Worm (Caenorhabditis elegans) whole organism, L4 larva: Measurements from ENCODE around the gene F26F2.3.

ENCODE experiments used
- D1046.2 ChIP-seq: fragments of 200-800 bp; sonication (Bioruptor generic); IDR thresholded peaks from 2 replicates; pipeline ENCODE4 v1.3.6; 2022; ENCODE audit warnings: missing genetic modification characterization, missing compliant biosample characterization
- F26F4.8 ChIP-seq: fragments of 200-800 bp; sonication (Bioruptor generic); conservative IDR thresholded peaks from 2 replicates; pipeline ENCODE4 v1.3.6; 2022; ENCODE audit warnings: missing genetic modification characterization, missing compliant biosample characterization
- F49E8.2 ChIP-seq: sonication (generic microtip); optimal IDR thresholded peaks from 2 replicates; lab custom pipeline; 2016; ENCODE audit warnings: missing compliant biosample characterization, mild to moderate bottlenecking, missing genetic modification characterization, borderline replicate concordance
- Y105C5A.15 ChIP-seq: fragments of 200-800 bp; sonication (Bioruptor generic); IDR thresholded peaks from 2 replicates; pipeline ENCODE4 v1.3.6; 2022; ENCODE audit warnings: missing genetic modification characterization, missing compliant biosample characterization
- Y5F2A.4 ChIP-seq: fragments of 200-800 bp; sonication (Bioruptor generic); optimal IDR thresholded peaks from 2 replicates; lab custom pipeline; 2018; ENCODE audit warnings: mild to moderate bottlenecking, missing genetic modification characterization, missing compliant biosample characterization
- ZK546.5 ChIP-seq, 2 experiments: sonication (generic microtip); optimal IDR thresholded peaks; 2 replicates each; lab custom pipeline; 2017; ENCODE audit warnings: missing biosample characterization in 2 of 2, missing genetic modification characterization in 2 of 2
- aly-2 ChIP-seq: sonication (generic microtip); optimal IDR thresholded peaks from 2 replicates; lab custom pipeline; 2018; ENCODE audit warnings: missing biosample characterization, missing genetic modification characterization
- arid-1 ChIP-seq: fragments of 200-800 bp; sonication (Bioruptor generic); conservative IDR thresholded peaks from 2 replicates; pipeline ENCODE4 v1.3.6; 2022; ENCODE audit warnings: missing genetic modification reagents, missing genetic modification characterization, missing compliant biosample characterization
- ceh-20 ChIP-seq: fragments of 200-800 bp; sonication (Bioruptor generic); IDR thresholded peaks from 2 replicates; pipeline ENCODE4 v1.3.6; 2022; ENCODE audit warnings: missing genetic modification reagents, missing genetic modification characterization, missing compliant biosample characterization
- ceh-28 ChIP-seq: fragments of 150-350 bp; optimal IDR thresholded peaks from 2 replicates; lab custom pipeline; 2014; ENCODE audit warnings: missing biosample characterization, missing genetic modification reagents, missing genetic modification characterization
- ceh-82 ChIP-seq: sonication (generic microtip); optimal IDR thresholded peaks from 2 replicates; lab custom pipeline; 2017; ENCODE audit warnings: missing biosample characterization, missing genetic modification characterization
- ces-1 ChIP-seq: fragments of 150-350 bp; sonication (generic microtip); optimal IDR thresholded peaks from 4 replicates; lab custom pipeline; 2014; ENCODE audit warnings: missing biosample characterization, missing genetic modification reagents, missing genetic modification characterization
- ctbp-1 ChIP-seq: fragments of 200-800 bp; sonication (Bioruptor generic); IDR thresholded peaks from 2 replicates; pipeline ENCODE4 v1.3.6; 2022; ENCODE audit warnings: missing genetic modification reagents, missing genetic modification characterization, missing compliant biosample characterization
- daf-12 ChIP-seq: fragments of 150-350 bp; optimal IDR thresholded peaks from 2 replicates; lab custom pipeline; 2014; ENCODE audit warnings: missing biosample characterization, missing genetic modification reagents, missing genetic modification characterization
- daf-8 ChIP-seq: fragments of 200-800 bp; sonication (Bioruptor generic); IDR thresholded peaks from 2 replicates; pipeline ENCODE4 v1.3.6; 2022; ENCODE audit warnings: missing genetic modification characterization, missing compliant biosample characterization
- dmd-6 ChIP-seq: fragments of 200-800 bp; sonication (Bioruptor generic); IDR thresholded peaks from 2 replicates; pipeline ENCODE4 v1.3.6; 2022; ENCODE audit warnings: missing genetic modification reagents, missing genetic modification characterization, missing compliant biosample characterization
- dmd-8 ChIP-seq: fragments of 200-800 bp; sonication (Bioruptor generic); IDR thresholded peaks from 2 replicates; pipeline ENCODE4 v1.3.6; 2022; ENCODE audit warnings: missing genetic modification characterization, missing compliant biosample characterization
- dpl-1 ChIP-seq: fragments of 150-350 bp; optimal IDR thresholded peaks from 2 replicates; lab custom pipeline; 2014; ENCODE audit warnings: missing biosample characterization, missing genetic modification reagents, missing genetic modification characterization
- gei-8 ChIP-seq: fragments of 200-800 bp; sonication (Bioruptor generic); optimal IDR thresholded peaks from 2 replicates; lab custom pipeline; 2018; ENCODE audit warnings: mild to moderate bottlenecking, missing genetic modification characterization, missing compliant biosample characterization
- hlh-11 ChIP-seq: fragments of 200-800 bp; sonication (Bioruptor generic); optimal IDR thresholded peaks from 2 replicates; lab custom pipeline; 2018; ENCODE audit warnings: mild to moderate bottlenecking, missing genetic modification characterization, missing compliant biosample characterization
- lin-1 ChIP-seq: fragments of 200-800 bp; sonication (Bioruptor generic); IDR thresholded peaks from 2 replicates; pipeline ENCODE4 v1.3.6; 2022; ENCODE audit warnings: missing genetic modification reagents, missing genetic modification characterization, missing compliant biosample characterization
- lin-29 ChIP-seq: fragments of 200-800 bp; sonication (Bioruptor generic); IDR thresholded peaks from 2 replicates; pipeline ENCODE4 v1.3.6; 2022; ENCODE audit warnings: missing genetic modification reagents, missing genetic modification characterization, missing compliant biosample characterization
- lsy-2 ChIP-seq, 2 experiments: fragments of 150-350 bp in 1 of 2; sonication (generic microtip) in 1 of 2; optimal IDR thresholded peaks; 2 replicates each; lab custom pipeline; 2014 to 2017; ENCODE audit warnings: missing biosample characterization in 2 of 2, missing genetic modification characterization in 2 of 2
- mxl-2 ChIP-seq: fragments of 200-800 bp; sonication (Bioruptor generic); conservative IDR thresholded peaks from 2 replicates; pipeline ENCODE4 v1.3.6; 2022; ENCODE audit warnings: missing genetic modification reagents, missing genetic modification characterization, missing compliant biosample characterization
- mxl-3 ChIP-seq: fragments of 200-800 bp; sonication (Bioruptor generic); optimal IDR thresholded peaks from 2 replicates; lab custom pipeline; 2018; ENCODE audit warnings: mild to moderate bottlenecking, missing genetic modification characterization, missing compliant biosample characterization
- nhr-10 ChIP-seq: fragments of 150-350 bp; optimal IDR thresholded peaks from 2 replicates; lab custom pipeline; 2014; ENCODE audit warnings: missing biosample characterization, missing genetic modification characterization
- nhr-28 ChIP-seq: fragments of 150-350 bp; optimal IDR thresholded peaks from 2 replicates; lab custom pipeline; 2014; ENCODE audit warnings: missing biosample characterization, missing genetic modification characterization
- nhr-41 ChIP-seq: fragments of 200-800 bp; sonication (Bioruptor generic); IDR thresholded peaks from 2 replicates; pipeline ENCODE4 v1.3.6; 2022; ENCODE audit warnings: missing genetic modification reagents, missing genetic modification characterization, missing compliant biosample characterization
- pqm-1 ChIP-seq: sonication (generic microtip); optimal IDR thresholded peaks from 2 replicates; lab custom pipeline; 2017; ENCODE audit warnings: missing biosample characterization, missing genetic modification characterization
- saeg-2 ChIP-seq: fragments of 200-800 bp; sonication (Bioruptor generic); IDR thresholded peaks from 2 replicates; pipeline ENCODE4 v1.3.6; 2022; ENCODE audit warnings: missing genetic modification reagents, missing genetic modification characterization, missing compliant biosample characterization
- skn-1 ChIP-seq: fragments of 150-350 bp; optimal IDR thresholded peaks from 2 replicates; lab custom pipeline; 2014; ENCODE audit warnings: missing biosample characterization, missing genetic modification characterization
- snpc-4 ChIP-seq: fragments of 150-350 bp; optimal IDR thresholded peaks from 2 replicates; lab custom pipeline; 2014; ENCODE audit warnings: missing biosample characterization, missing genetic modification characterization
- tag-97 ChIP-seq: fragments of 200-800 bp; sonication (Bioruptor generic); IDR thresholded peaks from 2 replicates; pipeline ENCODE4 v1.3.6; 2022; ENCODE audit warnings: missing genetic modification characterization, missing compliant biosample characterization
- unc-130 ChIP-seq: sonication (generic microtip); optimal IDR thresholded peaks from 2 replicates; lab custom pipeline; 2016; ENCODE audit warnings: missing genetic modification reagents, missing genetic modification characterization, missing compliant biosample characterization
- unc-62 ChIP-seq, 3 experiments: fragments of 150-350 bp in 1 of 3; sonication (generic microtip); optimal IDR thresholded peaks in 2 of 3; peaks in 1 of 3; 1 replicate in 1 of 3; 2 replicates in 2 of 3; lab custom pipeline; 2014 to 2017; ENCODE audit warnings: missing biosample characterization in 3 of 3, missing genetic modification characterization in 3 of 3, missing genetic modification reagents in 3 of 3, missing genotype in 1 of 3
- zfp-2 ChIP-seq: sonication (generic microtip); optimal IDR thresholded peaks from 2 replicates; lab custom pipeline; 2016; ENCODE audit warnings: mild to moderate bottlenecking, missing genetic modification characterization, missing compliant biosample characterization
- zfp-3 ChIP-seq: fragments of 200-800 bp; sonication (Bioruptor generic); conservative IDR thresholded peaks from 2 replicates; pipeline ENCODE4 v1.3.6; 2022; ENCODE audit warnings: missing genetic modification reagents, missing genetic modification characterization, missing compliant biosample characterization
- zip-2 ChIP-seq: fragments of 150-350 bp; optimal IDR thresholded peaks from 2 replicates; lab custom pipeline; 2014; ENCODE audit warnings: missing biosample characterization, missing genetic modification characterization

The F26F2.3 gene

DNA sequence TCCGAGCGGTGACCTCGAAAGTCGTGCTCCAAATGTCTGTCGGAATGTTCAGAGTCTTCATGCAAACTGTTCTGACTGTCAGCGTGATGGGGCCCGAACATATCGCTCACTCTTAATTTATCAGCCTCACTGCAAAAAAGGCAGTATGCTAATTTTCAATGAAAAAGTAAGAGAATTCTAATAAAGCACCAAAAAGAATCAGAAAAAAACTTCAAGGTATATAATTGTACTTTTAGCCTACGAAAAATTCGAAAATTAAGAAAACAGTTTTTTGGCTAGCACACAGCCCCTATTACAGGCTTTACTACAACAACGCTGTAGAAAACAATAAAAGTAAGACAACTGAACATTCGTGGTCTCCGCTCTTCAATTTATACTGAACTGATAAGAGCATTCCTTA, 4.6 kb downstream of the F26F2.3 start, which contains the start of gene F26F2.1:
TSS of gene F26F2.1 (minus strand) at position 101 of the 400 bp plus-strand sequence.
- TF ChIP-seq D1046.2 (GFP tag; lab: Robert Waterston, UW), result no peak
- no peak for TF ChIP-seq aly-2 (tag; lab: Kevin White, UChicago)
- no peak for TF ChIP-seq nhr-28
- TF ChIP-seq zfp-2 (tag; lab: Kevin White, UChicago), result no peak
- no peak for TF ChIP-seq snpc-4 (tag; lab: Kevin White, UChicago)
- TF ChIP-seq ceh-20 (GFP tag; lab: Robert Waterston, UW), result no peak
- no peak for TF ChIP-seq gei-8
- TF ChIP-seq ZK546.5 (tag; optimal IDR thresholded peaks at IDR 0.05; lab: Kevin White, UChicago), result no peak
- TF ChIP-seq arid-1, result no peak
- TF ChIP-seq daf-12 (tag; lab: Kevin White, UChicago), result no peak

DNA sequence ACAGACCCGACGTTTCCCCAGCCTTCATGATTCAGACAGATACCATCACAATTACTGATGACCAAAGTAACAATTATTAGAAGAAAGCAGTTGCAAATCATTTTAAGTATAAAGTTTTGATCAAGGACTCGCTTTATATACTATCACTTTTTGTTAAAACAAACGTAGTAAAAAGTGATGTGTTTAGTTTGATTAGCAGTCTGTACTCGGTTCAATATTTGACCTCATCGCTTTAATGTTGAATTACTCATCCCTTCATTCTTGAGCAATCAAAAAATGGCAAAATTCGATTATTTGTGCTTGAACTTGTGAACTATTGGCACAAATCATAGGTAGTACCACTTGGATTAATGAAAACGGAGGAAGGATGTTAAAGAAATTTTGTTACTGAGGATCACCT, 8.1 kb downstream of the F26F2.3 start, which contains the start of gene abf-4:
TSS of gene abf-4 (minus strand) at position 101 of the 400 bp plus-strand sequence.
- TF ChIP-seq Y5F2A.4 (GFP tag; lab: Kevin White, UChicago) (no peak), nhr-10 (tag; lab: Kevin White, UChicago) (no peak), daf-8 (GFP tag; lab: Robert Waterston, UW) (no peak), zip-2 (tag; lab: Kevin White, UChicago) (no peak), hlh-11 (tag; lab: Kevin White, UChicago) (no peak), dpl-1 (GFP tag; lab: Kevin White, UChicago) (no peak), ces-1 (GFP tag; lab: Kevin White, UChicago) (no peak), tag-97 (no peak), zfp-3 (GFP tag; lab: Robert Waterston, UW) (no peak), D1046.2 (GFP tag; lab: Robert Waterston, UW) (no peak), unc-130 (GFP tag; lab: Kevin White, UChicago) (no peak), Y105C5A.15 (GFP tag; lab: Robert Waterston, UW) (no peak), snpc-4 (tag; lab: Kevin White, UChicago) (no peak), nhr-41 (GFP tag; lab: Robert Waterston, UW) (no peak)

DNA sequence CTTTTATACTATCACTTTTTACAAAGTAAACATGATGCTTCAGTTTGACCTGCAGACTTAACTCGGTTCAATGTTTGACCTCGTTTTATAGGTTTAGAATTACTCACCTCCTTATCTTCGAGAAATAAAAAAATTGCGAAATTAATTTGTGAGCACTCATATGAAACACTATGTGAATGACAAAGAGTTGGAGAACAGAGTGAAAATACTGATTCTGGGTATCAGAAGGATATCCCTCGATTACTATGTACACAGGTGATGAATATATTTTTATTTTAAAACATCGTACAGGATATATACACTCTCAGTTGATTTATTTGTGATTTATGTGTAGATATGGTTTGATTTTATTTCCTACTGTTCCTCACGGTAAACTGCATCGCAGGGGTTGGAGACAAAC, 10.1 kb downstream of the F26F2.3 start, which contains the start of gene Y38H6C.23:
TSS of gene Y38H6C.23 (minus strand) at position 101 of the 400 bp plus-strand sequence.
- TF ChIP-seq pqm-1 (tag; lab: Kevin White, UChicago) (no peak), F49E8.2 (no peak), lin-29 (GFP tag; lab: Robert Waterston, UW) (no peak), mxl-2 (GFP tag; lab: Robert Waterston, UW) (no peak), F26F4.8 (GFP tag; lab: Robert Waterston, UW) (no peak), saeg-2 (no peak), unc-62 (GFP tag; optimal IDR thresholded peaks at IDR 0.05 in 1 of 2; lab: Kevin White, UChicago) (peak in 1 of 2 experiments; percentile 37), unc-62 (tag; optimal IDR thresholded peaks at IDR 0.05; lab: Kevin White, UChicago) (no peak), lsy-2 (tag; optimal IDR thresholded peaks at IDR 0.05; lab: Kevin White, UChicago) (no peak), ceh-28 (no peak), dmd-6 (GFP tag; lab: Robert Waterston, UW) (peak; percentile 66), lin-1 (no peak), ceh-82 (no peak), skn-1 (tag; lab: Kevin White, UChicago) (no peak), ctbp-1 (GFP tag; lab: Robert Waterston, UW) (no peak), dmd-8 (GFP tag; lab: Robert Waterston, UW) (no peak)

DNA sequence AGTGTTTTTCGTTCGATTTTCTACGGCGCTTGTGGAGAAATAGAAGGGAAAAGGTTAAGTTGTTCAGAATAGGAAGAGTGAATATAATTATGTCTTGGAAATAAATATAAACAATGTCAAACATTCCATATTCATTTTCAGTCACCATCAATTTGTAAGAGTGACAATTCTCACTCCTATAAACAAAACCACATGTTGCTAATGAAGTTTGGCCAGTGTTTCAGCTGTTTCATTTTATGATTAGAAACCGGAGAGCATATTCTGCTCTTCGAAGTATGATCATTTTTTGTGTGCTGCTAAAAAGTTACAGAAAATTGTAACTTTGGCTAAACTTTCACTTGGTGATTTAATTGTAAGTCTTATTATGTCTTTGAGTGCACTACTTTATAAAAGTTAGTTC, 11.2 kb downstream of the F26F2.3 start, which contains the start of gene Y38H6C.21:
TSS of gene Y38H6C.21 (minus strand) at position 148 of the 400 bp plus-strand sequence.
- peak; percentile 61 for TF ChIP-seq dmd-6 (GFP tag; lab: Robert Waterston, UW)
- TF ChIP-seq mxl-3, result no peak
